Fruit fly (Drosophila melanogaster) whole organism, embryonic: ENCODE results near the gene CG44476.
A peak's percentile ranks its signal among the peaks of the same experiment; 100 is the strongest.

Experiments
- Adf1 ChIP-seq: fragments of 200-800 bp; sonication (Bioruptor generic); IDR thresholded peaks from 2 replicates; pipeline ENCODE4 v1.3.6; 2022; ENCODE audit warnings: missing biosample characterization, missing genetic modification characterization
- Aef1 ChIP-seq: fragments of 200-800 bp; sonication (Bioruptor generic); IDR thresholded peaks from 3 replicates; pipeline ENCODE4 v1.3.6; 2022; ENCODE audit warnings: missing biosample characterization, missing genetic modification characterization
- Atf6 ChIP-seq: fragments of 200-800 bp; sonication (Bioruptor generic); IDR thresholded peaks from 2 replicates; pipeline ENCODE4 v1.3.6; 2022; ENCODE audit warnings: missing biosample characterization, missing genetic modification characterization
- B-H1 ChIP-seq: fragments of 200-800 bp; sonication (Bioruptor generic); IDR thresholded peaks from 3 replicates; pipeline ENCODE4 v1.3.6; 2022; ENCODE audit warnings: missing biosample characterization, missing genetic modification characterization
- CG12659 ChIP-seq: fragments of 200-800 bp; sonication (Bioruptor generic); optimal IDR thresholded peaks from 3 replicates; lab custom pipeline; 2017; ENCODE audit warnings: mild to moderate bottlenecking, missing biosample characterization, missing genetic modification reagents, missing genetic modification characterization
- CG13287 ChIP-seq: fragments of 200-800 bp; sonication (Bioruptor generic); IDR thresholded peaks from 2 replicates; pipeline ENCODE4 v1.3.6; 2022; ENCODE audit warnings: missing biosample characterization, missing genetic modification characterization; ENCODE audit not compliant: partially characterized antibody
- CG14050 ChIP-seq: fragments of 200-800 bp; sonication (Bioruptor generic); IDR thresholded peaks from 3 replicates; pipeline ENCODE4 v1.3.6; 2022; ENCODE audit warnings: missing biosample characterization, missing genetic modification characterization
- CG2116 ChIP-seq: fragments of 200-800 bp; sonication (Bioruptor generic); optimal IDR thresholded peaks from 3 replicates; lab custom pipeline; 2018; ENCODE audit warnings: missing biosample characterization, mild to moderate bottlenecking, missing genetic modification characterization
- CG2202 ChIP-seq: fragments of 200-800 bp; sonication (Bioruptor generic); optimal IDR thresholded peaks from 2 replicates; lab custom pipeline; 2018; ENCODE audit warnings: missing biosample characterization, mild to moderate bottlenecking, missing genetic modification characterization
- CG3065 ChIP-seq: fragments of 200-800 bp; sonication (Bioruptor generic); optimal IDR thresholded peaks from 2 replicates; lab custom pipeline; 2016; ENCODE audit warnings: missing biosample characterization, missing genetic modification characterization
- CG3163 ChIP-seq: fragments of 200-800 bp; sonication (Bioruptor generic); optimal IDR thresholded peaks from 3 replicates; lab custom pipeline; 2016; ENCODE audit warnings: missing biosample characterization, missing genetic modification characterization
- CG33213 ChIP-seq: fragments of 200-800 bp; sonication (Bioruptor generic); optimal IDR thresholded peaks from 3 replicates; lab custom pipeline; 2016; ENCODE audit warnings: missing biosample characterization, missing genetic modification characterization
- CG34422 ChIP-seq: fragments of 200-800 bp; sonication (Bioruptor generic); IDR thresholded peaks from 3 replicates; pipeline ENCODE4 v1.3.6; 2022; ENCODE audit warnings: missing biosample characterization, missing genetic modification characterization
- CG3847 ChIP-seq: fragments of 200-800 bp; sonication (Bioruptor generic); IDR thresholded peaks from 2 replicates; pipeline ENCODE4 v1.3.6; 2022; ENCODE audit warnings: missing biosample characterization, missing genetic modification characterization
- CG7928 ChIP-seq: fragments of 200-800 bp; sonication (Bioruptor generic); optimal IDR thresholded peaks from 2 replicates; lab custom pipeline; 2017; ENCODE audit warnings: missing biosample characterization, mild to moderate bottlenecking, missing genetic modification characterization
- Dip3 ChIP-seq: fragments of 200-800 bp; sonication (Bioruptor generic); optimal IDR thresholded peaks from 3 replicates; lab custom pipeline; 2016; ENCODE audit warnings: missing biosample characterization, missing genetic modification characterization
- Eip74EF ChIP-seq, 2 experiments: fragments of 200-800 bp in 1 of 2; fragments of >200 bp in 1 of 2; sonication (Bioruptor generic) in 1 of 2; optimal IDR thresholded peaks; 2 replicates each; lab custom pipeline; 2017 to 2019; ENCODE audit warnings: missing biosample characterization in 2 of 2, missing genetic modification characterization in 2 of 2, mild to moderate bottlenecking in 1 of 2, moderate library complexity in 1 of 2
- Gsc ChIP-seq: fragments of 200-800 bp; sonication (Bioruptor generic); IDR thresholded peaks from 2 replicates; pipeline ENCODE4 v1.3.6; 2022; ENCODE audit warnings: missing biosample characterization, missing genetic modification characterization
- H15 ChIP-seq: fragments of 200-800 bp; sonication (Bioruptor generic); IDR thresholded peaks from 3 replicates; pipeline ENCODE4 v1.3.6; 2022; ENCODE audit warnings: missing biosample characterization, missing genetic modification characterization
- HLH54F ChIP-seq: fragments of 200-800 bp; sonication (Bioruptor generic); optimal IDR thresholded peaks from 3 replicates; lab custom pipeline; 2016; ENCODE audit warnings: missing biosample characterization, missing genetic modification characterization
- HLHmδ ChIP-seq: fragments of 200-800 bp; sonication (Bioruptor generic); optimal IDR thresholded peaks from 2 replicates; lab custom pipeline; 2018; ENCODE audit warnings: missing biosample characterization, mild to moderate bottlenecking, missing genetic modification characterization, moderate library complexity
- Hey ChIP-seq: fragments of 200-800 bp; sonication (Bioruptor generic); optimal IDR thresholded peaks from 3 replicates; lab custom pipeline; 2018; ENCODE audit warnings: missing biosample characterization, mild to moderate bottlenecking, missing genetic modification characterization
- Hmr ChIP-seq: fragments of 200-800 bp; sonication (Bioruptor generic); optimal IDR thresholded peaks from 3 replicates; lab custom pipeline; 2017; ENCODE audit warnings: mild to moderate bottlenecking, missing biosample characterization, missing genetic modification reagents, missing genetic modification characterization
- Hsf ChIP-seq: fragments of 200-800 bp; sonication (Bioruptor generic); optimal IDR thresholded peaks from 3 replicates; lab custom pipeline; 2016; ENCODE audit warnings: missing biosample characterization, missing genetic modification characterization
- Jarid2 ChIP-seq: fragments of 200-800 bp; sonication (Bioruptor generic); optimal IDR thresholded peaks from 3 replicates; lab custom pipeline; 2017; ENCODE audit warnings: mild to moderate bottlenecking, missing biosample characterization, missing genetic modification reagents, missing genetic modification characterization
- MESR4 ChIP-seq: fragments of 200-800 bp; sonication (Bioruptor generic); optimal IDR thresholded peaks from 2 replicates; lab custom pipeline; 2018; ENCODE audit warnings: missing biosample characterization, mild to moderate bottlenecking, missing genetic modification characterization, moderate library complexity
- Mad ChIP-seq: fragments of 200-800 bp; sonication (Bioruptor generic); optimal IDR thresholded peaks from 2 replicates; lab custom pipeline; 2016; ENCODE audit warnings: missing biosample characterization, missing genetic modification characterization
- Sox100B ChIP-seq: fragments of 200-800 bp; sonication (Bioruptor generic); optimal IDR thresholded peaks from 3 replicates; lab custom pipeline; 2018; ENCODE audit warnings: missing biosample characterization, mild to moderate bottlenecking, missing genetic modification characterization
- Sry-δ ChIP-seq: fragments of 200-800 bp; sonication (Bioruptor generic); optimal IDR thresholded peaks from 2 replicates; lab custom pipeline; 2016; ENCODE audit warnings: missing biosample characterization, missing genetic modification characterization
- Taf1 ChIP-seq: fragments of 200-800 bp; sonication (Bioruptor generic); IDR thresholded peaks from 2 replicates; pipeline ENCODE4 v1.3.6; 2022; ENCODE audit warnings: missing biosample characterization, missing genetic modification characterization
- YL-1 ChIP-seq: fragments of 200-800 bp; sonication (Bioruptor generic); optimal IDR thresholded peaks from 3 replicates; lab custom pipeline; 2017; ENCODE audit warnings: missing biosample characterization, mild to moderate bottlenecking, missing genetic modification characterization
- ato ChIP-seq: fragments of 200-800 bp; sonication (Bioruptor generic); IDR thresholded peaks from 2 replicates; pipeline ENCODE4 v1.3.6; 2022; ENCODE audit warnings: missing biosample characterization, missing genetic modification characterization; ENCODE audit not compliant: partially characterized antibody
- btn ChIP-seq: fragments of 200-800 bp; sonication (Bioruptor generic); optimal IDR thresholded peaks from 2 replicates; lab custom pipeline; 2016; ENCODE audit warnings: missing biosample characterization, missing genetic modification characterization
- cato ChIP-seq: fragments of 200-800 bp; sonication (Bioruptor generic); optimal IDR thresholded peaks from 2 replicates; lab custom pipeline; 2016; ENCODE audit warnings: missing biosample characterization, missing genetic modification characterization, borderline replicate concordance
- chinmo ChIP-seq: fragments of 200-800 bp; sonication (Bioruptor generic); IDR thresholded peaks from 4 replicates; pipeline ENCODE4 v1.3.6; 2022; ENCODE audit warnings: missing biosample characterization, missing genetic modification characterization; ENCODE audit not compliant: partially characterized antibody
- dysf ChIP-seq: fragments of 200-800 bp; sonication (Bioruptor generic); IDR thresholded peaks from 3 replicates; pipeline ENCODE4 v1.3.6; 2022; ENCODE audit warnings: missing biosample characterization, missing genetic modification characterization
- fd102C ChIP-seq: fragments of 200-800 bp; sonication (Bioruptor generic); optimal IDR thresholded peaks from 2 replicates; lab custom pipeline; 2018; ENCODE audit warnings: missing biosample characterization, mild to moderate bottlenecking, missing genetic modification characterization, moderate library complexity
- fu2 ChIP-seq: fragments of 200-800 bp; sonication (Bioruptor generic); optimal IDR thresholded peaks from 2 replicates; lab custom pipeline; 2016; ENCODE audit warnings: missing biosample characterization, missing genetic modification characterization
- gt ChIP-seq: fragments of 200-800 bp; sonication (Bioruptor generic); IDR thresholded peaks from 2 replicates; pipeline ENCODE4 v1.3.6; 2022; ENCODE audit warnings: missing biosample characterization, missing genetic modification characterization
- inv ChIP-seq: fragments of 200-800 bp; sonication (Bioruptor generic); IDR thresholded peaks from 2 replicates; pipeline ENCODE4 v1.3.6; 2022; ENCODE audit warnings: missing biosample characterization, missing genetic modification characterization; ENCODE audit not compliant: partially characterized antibody
- jigr1 ChIP-seq: fragments of 200-800 bp; sonication (Bioruptor generic); IDR thresholded peaks from 3 replicates; pipeline ENCODE4 v1.3.6; 2022; ENCODE audit warnings: missing biosample characterization, missing genetic modification characterization
- pb ChIP-seq: fragments of 200-800 bp; sonication (Bioruptor generic); optimal IDR thresholded peaks from 3 replicates; lab custom pipeline; 2016; ENCODE audit warnings: missing biosample characterization, missing genetic modification characterization
- ranshi ChIP-seq: fragments of 200-800 bp; sonication (Bioruptor generic); IDR thresholded peaks from 2 replicates; pipeline ENCODE4 v1.3.6; 2022; ENCODE audit warnings: missing biosample characterization, missing genetic modification characterization
- slou ChIP-seq: fragments of 200-800 bp; sonication (Bioruptor generic); optimal IDR thresholded peaks from 3 replicates; lab custom pipeline; 2016; ENCODE audit warnings: missing biosample characterization, missing genetic modification characterization
- sqz ChIP-seq: fragments of 200-800 bp; sonication (Bioruptor generic); optimal IDR thresholded peaks from 3 replicates; lab custom pipeline; 2018; ENCODE audit warnings: missing biosample characterization, mild to moderate bottlenecking, missing genetic modification characterization
- toy ChIP-seq: fragments of 200-800 bp; sonication (Bioruptor generic); IDR thresholded peaks from 2 replicates; pipeline ENCODE4 v1.3.6; 2022; ENCODE audit warnings: missing biosample characterization, missing genetic modification characterization
- twi ChIP-seq: fragments of 200-800 bp; optimal IDR thresholded peaks from 2 replicates; lab custom pipeline; 2019; ENCODE audit warnings: missing biosample characterization, mild to moderate bottlenecking, missing genetic modification characterization, moderate library complexity
- vvl ChIP-seq: fragments of 200-800 bp; sonication (Bioruptor generic); IDR thresholded peaks from 2 replicates; pipeline ENCODE4 v1.3.6; 2022; ENCODE audit warnings: missing biosample characterization, missing genetic modification characterization
- zen2 ChIP-seq: fragments of 200-800 bp; sonication (Bioruptor generic); IDR thresholded peaks from 3 replicates; pipeline ENCODE4 v1.3.6; 2022; ENCODE audit warnings: missing biosample characterization, missing genetic modification characterization; ENCODE audit not compliant: partially characterized antibody

The CG44476 gene

dm6 chr2L:18137591-18138247 is 24.7 kb upstream of the CG44476 start, which contains the start of gene kel (continued):
- peak; percentile 80 for TF ChIP-seq Jarid2 (GFP tag; lab: Kevin White, UChicago)
- no peak for TF ChIP-seq CG7928 (GFP tag; lab: Kevin White, UChicago)
- TF ChIP-seq CG2202 = peak; percentile 40
- TF ChIP-seq CG3065 = peak; percentile 59
- TF ChIP-seq CG14050 (GFP tag; lab: Robert Waterston, UW) = no peak
- peak; percentile 99 for TF ChIP-seq MESR4 (GFP tag; lab: Kevin White, UChicago)
- peak; percentile 73 for TF ChIP-seq HLHmδ (GFP tag; lab: Kevin White, UChicago)
- peak; percentile 72 for TF ChIP-seq ato
- TF ChIP-seq Atf6 (GFP tag; lab: Robert Waterston, UW) = 0 out of 2 replicates have a peak, but pooled peaks have one; percentile 36
- TF ChIP-seq CG2116 (GFP tag; lab: Kevin White, UChicago) = peak; percentile 58
- peak; percentile 49; the same call in 2 of the 3 replicates for TF ChIP-seq zen2
- peak; percentile 35 for TF ChIP-seq slou (GFP tag; lab: Kevin White, UChicago)
- TF ChIP-seq Hey (tag; lab: Kevin White, UChicago) = no peak
- peak; percentile 61 for TF ChIP-seq CG33213 (GFP tag; lab: Kevin White, UChicago)
- TF ChIP-seq CG3847 (GFP tag; lab: Robert Waterston, UW) = peak; percentile 40
- TF ChIP-seq inv (GFP tag; lab: Robert Waterston, UW) = 0 out of 2 replicates have a peak, but pooled peaks have one; percentile 29
- peak; percentile 67 for TF ChIP-seq vvl (GFP tag; lab: Robert Waterston, UW)
- no peak for TF ChIP-seq pb (GFP tag; lab: Kevin White, UChicago)
- TF ChIP-seq Gsc (GFP tag; lab: Robert Waterston, UW) = no peak
- no peak; the same call in 2 of the 3 replicates for TF ChIP-seq dysf (GFP tag; lab: Robert Waterston, UW)
- TF ChIP-seq HLH54F (GFP tag; lab: Kevin White, UChicago) = peak; percentile 37
- no peak; the same call in 2 of the 3 replicates for TF ChIP-seq jigr1
- no peak for TF ChIP-seq fd102C (GFP tag; lab: Kevin White, UChicago)
- peak; percentile 80 for TF ChIP-seq CG12659 (GFP tag; lab: Kevin White, UChicago)
- no peak for TF ChIP-seq Dip3
- peak; percentile 17; the same call in 1 of the 2 replicates for TF ChIP-seq ranshi (GFP tag; lab: Robert Waterston, UW)
- TF ChIP-seq B-H1 (GFP tag; lab: Robert Waterston, UW) = no peak; the same call in 2 of the 3 replicates
- TF ChIP-seq Sry-δ = peak; percentile 90
- TF ChIP-seq Hmr (GFP tag; lab: Kevin White, UChicago) = peak; percentile 82
- TF ChIP-seq twi (tag; lab: Kevin White, UChicago) = no peak
- no peak for TF ChIP-seq Sox100B (GFP tag; lab: Kevin White, UChicago)
- no peak for TF ChIP-seq btn
- TF ChIP-seq Taf1 = 0 out of 2 replicates have a peak, but pooled peaks have one; percentile 7
- no peak for TF ChIP-seq sqz (GFP tag; lab: Kevin White, UChicago)
- TF ChIP-seq CG3163 (GFP tag; lab: Kevin White, UChicago) = peak; percentile 23
- peak; percentile 15 for TF ChIP-seq Mad (GFP tag; lab: Kevin White, UChicago)
- TF ChIP-seq Adf1 (GFP tag; lab: Robert Waterston, UW) = no peak; the same call in 1 of the 2 replicates
- TF ChIP-seq toy (GFP tag; lab: Robert Waterston, UW) = no peak
- TF ChIP-seq gt = no peak
- TF ChIP-seq fu2 (GFP tag; lab: Kevin White, UChicago) = no peak
- TF ChIP-seq cato = no peak
- peak; percentile 82 for TF ChIP-seq CG13287 (GFP tag; lab: Robert Waterston, UW)
- TF ChIP-seq chinmo (GFP tag; lab: Robert Waterston, UW) = peak; percentile 65; the same call in 1 of the 4 replicates
- TF ChIP-seq H15 (GFP tag; lab: Robert Waterston, UW) = no peak
- TF ChIP-seq Eip74EF (GFP tag; optimal IDR thresholded peaks at IDR 0.05; lab: Kevin White, UChicago) = peak in 1 of 2 experiments; percentile 56
- peak; percentile 47 for TF ChIP-seq Hsf (GFP tag; lab: Kevin White, UChicago)
- peak; percentile 64; the same call in 1 of the 3 replicates for TF ChIP-seq CG34422 (GFP tag; lab: Robert Waterston, UW)
- TF ChIP-seq Aef1 = no peak
- TF ChIP-seq YL-1 = peak; percentile 78
